Fruit fly (Drosophila melanogaster): ENCODE measurements around the gene CG12420.

dm6 chr3R:10251846-10252245 lies 29.3 kb downstream of the CG12420 start:
- no peak for TF ChIP-seq CG14655 (GFP tag; optimal IDR thresholded peaks at IDR 0.05)
- TF ChIP-seq EcR (GFP tag; optimal IDR thresholded peaks at IDR 0.05): no peak
- TF ChIP-seq CG8301 (tag; optimal IDR thresholded peaks at IDR 0.05): no peak
- no peak for TF ChIP-seq D1 (tag; optimal IDR thresholded peaks at IDR 0.05)
- TF ChIP-seq CG34367 (tag; optimal IDR thresholded peaks at IDR 0.05): no peak
- no peak for TF ChIP-seq CG9948 (tag; optimal IDR thresholded peaks at IDR 0.05)
- TF ChIP-seq CG13204 (GFP tag; optimal IDR thresholded peaks at IDR 0.05): no peak
- TF ChIP-seq Pif1A (GFP tag; optimal IDR thresholded peaks at IDR 0.05): no peak
- TF ChIP-seq CG15710 (tag; optimal IDR thresholded peaks at IDR 0.05): no peak
- no peak for TF ChIP-seq CG32121 (GFP tag; IDR thresholded peaks at IDR 0.05)
